Fruit fly (Drosophila melanogaster) whole organism, embryonic: ENCODE data around the gene mib1.

ENCODE experiments used
- Abd-B ChIP-seq: fragments of 200-800 bp; sonication (Bioruptor generic); optimal IDR thresholded peaks from 2 replicates; lab custom pipeline; 2018; ENCODE audit warnings: missing biosample characterization, mild to moderate bottlenecking, missing genetic modification characterization, moderate library complexity
- Ada2b ChIP-seq: fragments of 200-800 bp; sonication (Bioruptor generic); IDR thresholded peaks from 2 replicates; pipeline ENCODE4 v1.3.6; 2022; ENCODE audit warnings: missing biosample characterization, missing genetic modification characterization
- B-H1 ChIP-seq: fragments of 200-800 bp; sonication (Bioruptor generic); IDR thresholded peaks from 3 replicates; pipeline ENCODE4 v1.3.6; 2022; ENCODE audit warnings: missing biosample characterization, missing genetic modification characterization
- BEAF-32 ChIP-seq: fragments of 200-800 bp; sonication (Bioruptor generic); optimal IDR thresholded peaks from 3 replicates; lab custom pipeline; 2017; ENCODE audit warnings: missing biosample characterization, missing genetic modification characterization, mild to moderate bottlenecking, moderate library complexity, missing genetic modification reagents
- Bdp1 ChIP-seq: fragments of 200-800 bp; sonication (Bioruptor generic); optimal IDR thresholded peaks from 3 replicates; lab custom pipeline; 2016; ENCODE audit warnings: missing biosample characterization, missing genetic modification characterization
- CG10274 ChIP-seq: fragments of 200-800 bp; sonication (Bioruptor generic); optimal IDR thresholded peaks from 3 replicates; lab custom pipeline; 2017; ENCODE audit warnings: missing biosample characterization, mild to moderate bottlenecking, missing genetic modification characterization
- CG10462 ChIP-seq: fragments of 200-800 bp; sonication (Bioruptor generic); optimal IDR thresholded peaks from 2 replicates; lab custom pipeline; 2016; ENCODE audit warnings: missing biosample characterization, missing genetic modification characterization
- CG11723 ChIP-seq: fragments of 200-800 bp; sonication (Bioruptor generic); optimal IDR thresholded peaks from 2 replicates; lab custom pipeline; 2017; ENCODE audit warnings: missing biosample characterization, mild to moderate bottlenecking, missing genetic modification characterization
- CG12219 ChIP-seq: fragments of 200-800 bp; sonication (Bioruptor generic); optimal IDR thresholded peaks from 3 replicates; lab custom pipeline; 2018; ENCODE audit warnings: missing biosample characterization, mild to moderate bottlenecking, missing genetic modification characterization
- CG12236 ChIP-seq: fragments of 200-800 bp; sonication (Bioruptor generic); optimal IDR thresholded peaks from 2 replicates; lab custom pipeline; 2016; ENCODE audit warnings: missing biosample characterization, missing genetic modification characterization
- CG12942 ChIP-seq: fragments of 200-800 bp; sonication (Bioruptor generic); optimal IDR thresholded peaks from 3 replicates; lab custom pipeline; 2016; ENCODE audit warnings: missing biosample characterization, missing genetic modification characterization
- CG15479 ChIP-seq: fragments of 200-800 bp; sonication (Bioruptor generic); optimal IDR thresholded peaks from 3 replicates; lab custom pipeline; 2019; ENCODE audit warnings: missing biosample characterization, mild to moderate bottlenecking, missing genetic modification characterization, moderate library complexity
- CG15696 ChIP-seq: fragments of 200-800 bp; sonication (Bioruptor generic); optimal IDR thresholded peaks from 2 replicates; lab custom pipeline; 2019; ENCODE audit warnings: missing biosample characterization, mild to moderate bottlenecking, missing genetic modification characterization, moderate library complexity
- CG17912 ChIP-seq: fragments of 200-800 bp; sonication (Bioruptor generic); optimal IDR thresholded peaks from 2 replicates; lab custom pipeline; 2018; ENCODE audit warnings: missing biosample characterization, mild to moderate bottlenecking, missing genetic modification characterization
- CG18011 ChIP-seq: fragments of 200-800 bp; sonication (Bioruptor generic); optimal IDR thresholded peaks from 2 replicates; lab custom pipeline; 2017; ENCODE audit warnings: missing biosample characterization, missing genetic modification characterization, mild to moderate bottlenecking, moderate library complexity, missing genotype
- CG2202 ChIP-seq: fragments of 200-800 bp; sonication (Bioruptor generic); optimal IDR thresholded peaks from 2 replicates; lab custom pipeline; 2018; ENCODE audit warnings: missing biosample characterization, mild to moderate bottlenecking, missing genetic modification characterization
- CG2889 ChIP-seq: fragments of 200-800 bp; sonication (Bioruptor generic); IDR thresholded peaks from 3 replicates; pipeline ENCODE4 v1.3.6; 2022; ENCODE audit warnings: missing biosample characterization, missing genetic modification characterization
- CG30020 ChIP-seq: fragments of 200-800 bp; optimal IDR thresholded peaks from 2 replicates; lab custom pipeline; 2019; ENCODE audit warnings: missing biosample characterization, mild to moderate bottlenecking, missing genetic modification characterization, moderate library complexity
- CG33557 ChIP-seq: fragments of 200-800 bp; sonication (Bioruptor generic); optimal IDR thresholded peaks from 2 replicates; lab custom pipeline; 2019; ENCODE audit warnings: missing biosample characterization, mild to moderate bottlenecking, missing genetic modification characterization, moderate library complexity
- CG8089 ChIP-seq: fragments of 200-800 bp; sonication (Bioruptor generic); optimal IDR thresholded peaks from 3 replicates; lab custom pipeline; 2016; ENCODE audit warnings: missing biosample characterization, missing genetic modification characterization
- Camta ChIP-seq: fragments of 200-800 bp; sonication (Bioruptor generic); optimal IDR thresholded peaks from 2 replicates; lab custom pipeline; 2016; ENCODE audit warnings: missing biosample characterization, missing genetic modification characterization
- Dll ChIP-seq: fragments of 200-800 bp; sonication (Bioruptor generic); IDR thresholded peaks from 4 replicates; pipeline ENCODE4 v1.3.6; 2022; ENCODE audit warnings: missing biosample characterization, missing genetic modification characterization; ENCODE audit not compliant: partially characterized antibody
- HLH3B ChIP-seq: fragments of 200-800 bp; sonication (Bioruptor generic); IDR thresholded peaks from 2 replicates; pipeline ENCODE4 v1.3.6; 2022; ENCODE audit warnings: missing biosample characterization, missing genetic modification characterization
- HmgD ChIP-seq: fragments of 200-800 bp; sonication (Bioruptor generic); optimal IDR thresholded peaks from 3 replicates; lab custom pipeline; 2016; ENCODE audit warnings: missing biosample characterization, missing genetic modification characterization
- Hsf ChIP-seq: fragments of 200-800 bp; sonication (Bioruptor generic); optimal IDR thresholded peaks from 3 replicates; lab custom pipeline; 2016; ENCODE audit warnings: missing biosample characterization, missing genetic modification characterization
- Jarid2 ChIP-seq: fragments of 200-800 bp; sonication (Bioruptor generic); optimal IDR thresholded peaks from 3 replicates; lab custom pipeline; 2017; ENCODE audit warnings: mild to moderate bottlenecking, missing biosample characterization, missing genetic modification reagents, missing genetic modification characterization
- Lpt ChIP-seq: fragments of >200 bp; optimal IDR thresholded peaks from 2 replicates; lab custom pipeline; 2018; ENCODE audit warnings: missing biosample characterization, missing genetic modification characterization
- Neu2 ChIP-seq: fragments of 200-800 bp; sonication (Bioruptor generic); optimal IDR thresholded peaks from 3 replicates; lab custom pipeline; 2016; ENCODE audit warnings: missing biosample characterization, missing genetic modification characterization, borderline replicate concordance
- Sox102F ChIP-seq: fragments of 200-800 bp; sonication (Bioruptor generic); optimal IDR thresholded peaks from 2 replicates; lab custom pipeline; 2018; ENCODE audit warnings: missing biosample characterization, mild to moderate bottlenecking, missing genetic modification characterization, moderate library complexity
- Trl ChIP-seq, 3 experiments: fragments of >200 bp in 2 of 3; fragments of 200-800 bp in 1 of 3; sonication (Bioruptor generic) in 1 of 3; optimal IDR thresholded peaks; 2 replicates in 1 of 3; 3 replicates in 2 of 3; lab custom pipeline; 2016 to 2017; ENCODE audit warnings: missing biosample characterization in 1 of 3, missing genetic modification characterization in 1 of 3
- ato ChIP-seq: fragments of 200-800 bp; sonication (Bioruptor generic); IDR thresholded peaks from 2 replicates; pipeline ENCODE4 v1.3.6; 2022; ENCODE audit warnings: missing biosample characterization, missing genetic modification characterization; ENCODE audit not compliant: partially characterized antibody
- dan ChIP-seq: fragments of 200-800 bp; sonication (Bioruptor generic); IDR thresholded peaks from 2 replicates; pipeline ENCODE4 v1.3.6; 2022; ENCODE audit warnings: missing biosample characterization, missing genetic modification characterization
- eve ChIP-seq, 2 experiments: fragments of >200 bp; optimal IDR thresholded peaks; 2 replicates each; lab custom pipeline; 2017; ENCODE audit warnings: missing biosample characterization in 2 of 2, missing genetic modification characterization in 2 of 2
- eyg ChIP-seq: fragments of 200-800 bp; sonication (Bioruptor generic); optimal IDR thresholded peaks from 3 replicates; lab custom pipeline; 2016; ENCODE audit warnings: missing biosample characterization, missing genetic modification characterization
- fd102C ChIP-seq: fragments of 200-800 bp; sonication (Bioruptor generic); optimal IDR thresholded peaks from 2 replicates; lab custom pipeline; 2018; ENCODE audit warnings: missing biosample characterization, mild to moderate bottlenecking, missing genetic modification characterization, moderate library complexity
- ind ChIP-seq: fragments of 200-800 bp; sonication (Bioruptor generic); optimal IDR thresholded peaks from 3 replicates; lab custom pipeline; 2016; ENCODE audit warnings: missing biosample characterization, missing genetic modification characterization
- insv ChIP-seq, 2 experiments: fragments of 200-800 bp; sonication (Bioruptor generic); optimal IDR thresholded peaks; 3 replicates each; lab custom pipeline; 2016 to 2018; ENCODE audit warnings: missing biosample characterization in 2 of 2, missing genetic modification characterization in 2 of 2
- lbe ChIP-seq: fragments of 200-800 bp; sonication (Bioruptor generic); optimal IDR thresholded peaks from 2 replicates; lab custom pipeline; 2016; ENCODE audit warnings: missing biosample characterization, mild to moderate bottlenecking, missing genetic modification characterization
- lmd ChIP-seq: fragments of 200-800 bp; sonication (Bioruptor generic); IDR thresholded peaks from 2 replicates; pipeline ENCODE4 v1.3.6; 2022; ENCODE audit warnings: missing biosample characterization, missing genetic modification characterization
- lov ChIP-seq, 2 experiments: fragments of 200-800 bp in 1 of 2; fragments of >200 bp in 1 of 2; sonication (Bioruptor generic) in 1 of 2; IDR thresholded peaks in 1 of 2; optimal IDR thresholded peaks in 1 of 2; 2 replicates in 1 of 2; 3 replicates in 1 of 2; pipeline versions ENCODE4 v1.3.6 to Lab custom; 2017 to 2022; ENCODE audit warnings: missing biosample characterization in 1 of 2, missing genetic modification characterization in 1 of 2
- mam ChIP-seq: fragments of 200-800 bp; sonication (Bioruptor generic); optimal IDR thresholded peaks from 3 replicates; lab custom pipeline; 2016; ENCODE audit warnings: missing biosample characterization, missing genetic modification characterization
- mirr ChIP-seq: fragments of 200-800 bp; sonication (Bioruptor generic); optimal IDR thresholded peaks from 3 replicates; lab custom pipeline; 2018; ENCODE audit warnings: missing biosample characterization, mild to moderate bottlenecking, missing genetic modification characterization
- nerfin-1 ChIP-seq: fragments of 200-800 bp; sonication (Bioruptor generic); optimal IDR thresholded peaks from 3 replicates; lab custom pipeline; 2019; ENCODE audit warnings: missing biosample characterization, mild to moderate bottlenecking, missing genetic modification characterization, moderate library complexity
- pros ChIP-seq: fragments of 200-800 bp; sonication (Bioruptor generic); optimal IDR thresholded peaks from 3 replicates; lab custom pipeline; 2019; ENCODE audit warnings: missing biosample characterization, mild to moderate bottlenecking, missing genetic modification characterization, moderate library complexity
- ro ChIP-seq: fragments of 200-800 bp; sonication (Bioruptor generic); IDR thresholded peaks from 2 replicates; pipeline ENCODE4 v1.3.6; 2022; ENCODE audit warnings: missing biosample characterization, missing genetic modification characterization
- row ChIP-seq: fragments of 200-800 bp; sonication (Bioruptor generic); IDR thresholded peaks from 3 replicates; pipeline ENCODE4 v1.3.6; 2022; ENCODE audit warnings: missing biosample characterization, missing genetic modification characterization
- tio ChIP-seq: fragments of 200-800 bp; sonication (Bioruptor generic); optimal IDR thresholded peaks from 2 replicates; lab custom pipeline; 2017; ENCODE audit warnings: missing biosample characterization, missing genetic modification characterization, inconsistent platforms
- vfl ChIP-seq: fragments of 200-800 bp; sonication (Bioruptor generic); optimal IDR thresholded peaks from 2 replicates; lab custom pipeline; 2016; ENCODE audit warnings: missing biosample characterization, missing genetic modification characterization

mib1 gene

DNA sequence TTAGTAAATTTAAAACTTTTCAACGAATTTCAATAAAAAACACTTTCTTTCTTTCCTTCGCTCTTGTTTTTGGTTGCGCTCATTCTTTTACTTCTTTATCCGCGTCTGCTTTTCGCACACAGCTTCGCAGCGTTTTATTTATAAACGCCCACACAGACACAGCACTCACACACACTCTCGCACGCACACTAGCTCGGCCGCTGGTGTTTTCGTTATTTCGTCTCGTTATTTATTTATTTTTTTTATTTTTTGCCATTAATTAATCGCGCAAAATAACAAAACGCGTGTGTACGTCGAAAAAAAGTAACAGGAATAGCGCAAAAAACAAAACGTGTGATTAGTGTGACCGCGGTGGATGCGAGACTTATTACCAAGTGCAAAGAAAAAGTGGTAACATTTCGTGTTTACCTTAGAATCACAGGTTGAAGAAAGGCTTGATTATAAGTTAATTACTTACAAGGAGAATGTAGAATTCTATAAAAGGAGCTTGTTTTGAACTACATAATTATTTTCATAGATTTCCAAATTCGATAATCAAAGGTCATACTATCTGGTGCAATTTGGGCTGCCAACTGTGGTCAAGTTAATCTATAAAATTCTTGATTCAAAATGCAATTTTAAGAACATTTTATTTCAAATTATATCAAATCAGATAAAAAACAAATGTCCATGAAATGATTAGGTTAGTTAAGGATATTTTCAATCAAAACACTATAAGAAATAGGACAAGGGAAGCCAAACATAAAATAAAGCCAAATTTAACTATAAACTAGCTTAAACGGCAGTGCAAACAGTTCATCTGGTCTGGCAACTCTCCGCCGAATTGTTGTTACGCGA, 7.0 kb downstream of the mib1 start, which contains the start of the genes hzg and mRpS31 (continued):
- TF ChIP-seq Camta (peak; percentile 59), Hsf (GFP tag; lab: Kevin White, UChicago) (peak; percentile 67), Dll (GFP tag; lab: Robert Waterston, UW) (no peak), HLH3B (GFP tag; lab: Robert Waterston, UW) (no peak), HmgD (GFP tag; lab: Kevin White, UChicago) (no peak), CG2202 (tag; lab: Kevin White, UChicago) (no peak), lbe (GFP tag; lab: Kevin White, UChicago) (no peak), lmd (GFP tag; lab: Robert Waterston, UW) (no peak; the same call in 1 of the 2 replicates), CG33557 (GFP tag; lab: Kevin White, UChicago) (peak; percentile 31), B-H1 (no peak), mam (peak; percentile 69), CG2889 (GFP tag; lab: Robert Waterston, UW) (no peak), Abd-B (GFP tag; lab: Kevin White, UChicago) (peak; percentile 31), ind (GFP tag; lab: Kevin White, UChicago) (peak; percentile 64), pros (GFP tag; lab: Kevin White, UChicago) (no peak), CG12942 (GFP tag; lab: Kevin White, UChicago) (peak; percentile 45), vfl (GFP tag; lab: Kevin White, UChicago) (no peak), Ada2b (GFP tag; lab: Robert Waterston, UW) (peak; percentile 33), Lpt (no peak), Neu2 (GFP tag; lab: Kevin White, UChicago) (no peak), insv (GFP tag; optimal IDR thresholded peaks at IDR 0.05; lab: Kevin White, UChicago) (peak in 1 of 2 experiments; percentile 1), CG17912 (no peak), nerfin-1 (tag; lab: Kevin White, UChicago) (peak; percentile 27), Jarid2 (peak; percentile 74), tio (GFP tag; lab: Kevin White, UChicago) (no peak), CG18011 (GFP tag; lab: Kevin White, UChicago) (no peak), Bdp1 (GFP tag; lab: Kevin White, UChicago) (peak; percentile 26), lov (optimal IDR thresholded peaks at IDR 0.05; lab: Kevin White, UChicago) (no peak), lov (GFP tag; IDR thresholded peaks at IDR 0.05; lab: Robert Waterston, UW) (no peak), ro (GFP tag; lab: Robert Waterston, UW) (no peak), row (GFP tag; lab: Robert Waterston, UW) (peak; percentile 88), Sox102F (GFP tag; lab: Kevin White, UChicago) (peak; percentile 58), BEAF-32 (GFP tag; lab: Kevin White, UChicago) (peak; percentile 51), mirr (GFP tag; lab: Kevin White, UChicago) (no peak), CG15479 (peak; percentile 34), CG10462 (GFP tag; lab: Kevin White, UChicago) (peak; percentile 32), Trl (optimal IDR thresholded peaks at IDR 0.05; lab: Kevin White, UChicago) (no peak), Trl (GFP tag; optimal IDR thresholded peaks at IDR 0.05; lab: Kevin White, UChicago) (peak; percentile 63), CG11723 (GFP tag; lab: Kevin White, UChicago) (no peak), eve (GFP tag; optimal IDR thresholded peaks at IDR 0.05; lab: Kevin White, UChicago) (no peak), CG30020 (tag; lab: Kevin White, UChicago) (peak; percentile 57), ato (GFP tag; lab: Robert Waterston, UW) (no peak), fd102C (GFP tag; lab: Kevin White, UChicago) (no peak), eyg (peak; percentile 24), CG10274 (GFP tag; lab: Kevin White, UChicago) (no peak), CG8089 (no peak), CG12236 (GFP tag; lab: Kevin White, UChicago) (no peak), CG12219 (GFP tag; lab: Kevin White, UChicago) (no peak), dan (GFP tag; lab: Robert Waterston, UW) (no peak), CG15696 (tag; lab: Kevin White, UChicago) (peak; percentile 52)
